Fruit fly (Drosophila melanogaster): ENCODE results near the gene CG33181.
A peak's percentile ranks its signal among the peaks of the same experiment; 100 is the strongest.

Gene CG33181

dm6 chrX:8459452-8460040, 29.6 kb upstream of the CG33181 start:
- TF ChIP-seq Blimp-1 (GFP tag; optimal IDR thresholded peaks at IDR 0.05) (no peak), CG3919 (GFP tag; optimal IDR thresholded peaks at IDR 0.05) (no peak), Sox15 (GFP tag; optimal IDR thresholded peaks at IDR 0.05) (no peak), CG16779 (tag; optimal IDR thresholded peaks at IDR 0.05) (no peak), CG6276 (GFP tag; optimal IDR thresholded peaks at IDR 0.05) (no peak), vri (GFP tag; optimal IDR thresholded peaks at IDR 0.05) (peak; percentile 49), CG31627 (GFP tag; optimal IDR thresholded peaks at IDR 0.05) (no peak), eg (GFP tag; IDR thresholded peaks at IDR 0.05) (no peak), CG34406 (GFP tag; optimal IDR thresholded peaks at IDR 0.05) (no peak), CG3032 (tag; optimal IDR thresholded peaks at IDR 0.05) (no peak), CG6808 (GFP tag; optimal IDR thresholded peaks at IDR 0.05) (peak; percentile 33), salr (GFP tag; optimal IDR thresholded peaks at IDR 0.05) (no peak), CG11902 (GFP tag; optimal IDR thresholded peaks at IDR 0.05) (no peak), Lpt (GFP tag; optimal IDR thresholded peaks at IDR 0.05) (no peak), CG15336 (GFP tag; IDR thresholded peaks at IDR 0.05) (no peak), Hr38 (GFP tag; optimal IDR thresholded peaks at IDR 0.05) (no peak), Gug (GFP tag; IDR thresholded peaks at IDR 0.05) (no peak), fkh (GFP tag; optimal IDR thresholded peaks at IDR 0.05) (no peak), Sox14 (GFP tag; optimal IDR thresholded peaks at IDR 0.05) (no peak), ss (GFP tag; optimal IDR thresholded peaks at IDR 0.05) (peak; percentile 11 to 55), achi (GFP tag; optimal IDR thresholded peaks at IDR 0.05) (no peak), net (GFP tag; optimal IDR thresholded peaks at IDR 0.05) (no peak), Smox (GFP tag; optimal IDR thresholded peaks at IDR 0.05) (no peak), Ets21C (GFP tag; optimal IDR thresholded peaks at IDR 0.05) (no peak), CG10669 (GFP tag; optimal IDR thresholded peaks at IDR 0.05) (peak; percentile 15), CG10631 (GFP tag; optimal IDR thresholded peaks at IDR 0.05) (no peak), Eip78C (GFP tag) (peak; percentile 65), Met (GFP tag; optimal IDR thresholded peaks at IDR 0.05) (no peak), fd59A (GFP tag; optimal IDR thresholded peaks at IDR 0.05) (no peak), pdm3 (GFP tag; optimal IDR thresholded peaks at IDR 0.05) (no peak), CG11294 (GFP tag; IDR thresholded peaks at IDR 0.05) (no peak), esn (GFP tag; optimal IDR thresholded peaks at IDR 0.05) (no peak), Ets96B (tag; optimal IDR thresholded peaks at IDR 0.05) (no peak), CG6854 (GFP tag; optimal IDR thresholded peaks at IDR 0.05) (no peak), acj6 (GFP tag; optimal IDR thresholded peaks at IDR 0.05) (no peak), topi (GFP tag; optimal IDR thresholded peaks at IDR 0.05) (no peak), CG4318 (GFP tag; optimal IDR thresholded peaks at IDR 0.05) (no peak), CG6163 (GFP tag; IDR thresholded peaks at IDR 0.05) (no peak), CG9139 (GFP tag; optimal IDR thresholded peaks at IDR 0.05) (no peak), Sox102F (GFP tag; optimal IDR thresholded peaks at IDR 0.05) (no peak), CG8319 (GFP tag; optimal IDR thresholded peaks at IDR 0.05) (no peak), Hr4 (GFP tag; optimal IDR thresholded peaks at IDR 0.05) (no peak), dac (GFP tag; optimal IDR thresholded peaks at IDR 0.05) (no peak), OdsH (GFP tag; optimal IDR thresholded peaks at IDR 0.05) (no peak), svp (GFP tag) (peak; percentile 60), dsx (GFP tag; optimal IDR thresholded peaks at IDR 0.05; ENCODE audit: poor library complexity, severe bottlenecking) (no peak), lz (GFP tag; optimal IDR thresholded peaks at IDR 0.05) (no peak), Eip75B (GFP tag; optimal IDR thresholded peaks at IDR 0.05) (no peak), CG11762 (GFP tag; optimal IDR thresholded peaks at IDR 0.05; ENCODE audit: insufficient read depth) (no peak), Eip93F (GFP tag; optimal IDR thresholded peaks at IDR 0.05) (no peak), CG7368 (GFP tag; optimal IDR thresholded peaks at IDR 0.05) (no peak)

Data from whole organism, prepupa.